Fruit fly (Drosophila melanogaster) whole organism, embryonic: ENCODE results near the gene Spn88Eb.

Experiments used
- ATbp ChIP-seq: fragments of 200-800 bp; sonication (Bioruptor generic); optimal IDR thresholded peaks from 2 replicates; lab custom pipeline; 2017; ENCODE audit warnings: missing biosample characterization, mild to moderate bottlenecking, missing genetic modification characterization, missing genetic modification reagents
- Asciz ChIP-seq: fragments of 200-800 bp; sonication (Bioruptor generic); optimal IDR thresholded peaks from 2 replicates; lab custom pipeline; 2017; ENCODE audit warnings: missing biosample characterization, mild to moderate bottlenecking, missing genetic modification characterization, missing genetic modification reagents
- Bgb ChIP-seq: fragments of 200-800 bp; sonication (Bioruptor generic); IDR thresholded peaks from 2 replicates; pipeline ENCODE4 v1.3.6; 2022; ENCODE audit warnings: missing biosample characterization, missing genetic modification characterization; ENCODE audit not compliant: partially characterized antibody
- CG10267 ChIP-seq: fragments of 200-800 bp; sonication (Bioruptor generic); optimal IDR thresholded peaks from 2 replicates; lab custom pipeline; 2018; ENCODE audit warnings: missing biosample characterization, mild to moderate bottlenecking, missing genetic modification characterization, moderate library complexity
- CG12744 ChIP-seq: fragments of 200-800 bp; sonication (Bioruptor generic); optimal IDR thresholded peaks from 2 replicates; lab custom pipeline; 2016; ENCODE audit warnings: missing biosample characterization, missing genetic modification characterization
- CG12769 ChIP-seq: fragments of 200-800 bp; sonication (Bioruptor generic); optimal IDR thresholded peaks from 2 replicates; lab custom pipeline; 2019; ENCODE audit warnings: missing biosample characterization, mild to moderate bottlenecking, missing genetic modification characterization, moderate library complexity
- CG12942 ChIP-seq: fragments of 200-800 bp; sonication (Bioruptor generic); optimal IDR thresholded peaks from 3 replicates; lab custom pipeline; 2016; ENCODE audit warnings: missing biosample characterization, missing genetic modification characterization
- CG13123 ChIP-seq: fragments of 200-800 bp; sonication (Bioruptor generic); optimal IDR thresholded peaks from 2 replicates; lab custom pipeline; 2016; ENCODE audit warnings: missing biosample characterization, missing genetic modification characterization
- CG15011 ChIP-seq: fragments of 200-800 bp; sonication (Bioruptor generic); optimal IDR thresholded peaks from 3 replicates; lab custom pipeline; 2018; ENCODE audit warnings: missing biosample characterization, mild to moderate bottlenecking, missing genetic modification characterization
- CG17912 ChIP-seq: fragments of 200-800 bp; sonication (Bioruptor generic); optimal IDR thresholded peaks from 2 replicates; lab custom pipeline; 2018; ENCODE audit warnings: missing biosample characterization, mild to moderate bottlenecking, missing genetic modification characterization
- CG18764 ChIP-seq: fragments of 200-800 bp; sonication (Bioruptor generic); optimal IDR thresholded peaks from 3 replicates; lab custom pipeline; 2016; ENCODE audit warnings: missing biosample characterization, missing genetic modification characterization
- CG2120 ChIP-seq: fragments of 200-800 bp; sonication (Bioruptor generic); optimal IDR thresholded peaks from 3 replicates; lab custom pipeline; 2016; ENCODE audit warnings: missing biosample characterization, missing genetic modification characterization
- CG2199 ChIP-seq: fragments of 200-800 bp; sonication (Bioruptor generic); IDR thresholded peaks from 3 replicates; pipeline ENCODE4 v1.3.6; 2022; ENCODE audit warnings: missing biosample characterization, missing genetic modification characterization
- CG2202 ChIP-seq: fragments of 200-800 bp; sonication (Bioruptor generic); optimal IDR thresholded peaks from 2 replicates; lab custom pipeline; 2018; ENCODE audit warnings: missing biosample characterization, mild to moderate bottlenecking, missing genetic modification characterization
- CG34224 ChIP-seq: fragments of 200-800 bp; sonication (Bioruptor generic); IDR thresholded peaks from 3 replicates; pipeline ENCODE4 v1.3.6; 2022; ENCODE audit warnings: missing biosample characterization, missing genetic modification characterization; ENCODE audit not compliant: partially characterized antibody
- CG34376 ChIP-seq: fragments of 200-800 bp; sonication (Bioruptor generic); optimal IDR thresholded peaks from 2 replicates; lab custom pipeline; 2018; ENCODE audit warnings: missing biosample characterization, mild to moderate bottlenecking, missing genetic modification characterization
- CG34422 ChIP-seq: fragments of 200-800 bp; sonication (Bioruptor generic); IDR thresholded peaks from 3 replicates; pipeline ENCODE4 v1.3.6; 2022; ENCODE audit warnings: missing biosample characterization, missing genetic modification characterization
- CG4282 ChIP-seq: fragments of 200-800 bp; sonication (Bioruptor generic); optimal IDR thresholded peaks from 2 replicates; lab custom pipeline; 2016; ENCODE audit warnings: missing biosample characterization, missing genetic modification characterization
- CG4328 ChIP-seq: fragments of 200-800 bp; sonication (Bioruptor generic); optimal IDR thresholded peaks from 3 replicates; lab custom pipeline; 2017; ENCODE audit warnings: missing biosample characterization, missing genetic modification reagents, missing genetic modification characterization
- CG4404 ChIP-seq: fragments of 200-800 bp; sonication (Bioruptor generic); IDR thresholded peaks from 2 replicates; pipeline ENCODE4 v1.3.6; 2022; ENCODE audit warnings: missing biosample characterization, missing genetic modification characterization
- CG5953 ChIP-seq: fragments of 200-800 bp; sonication (Bioruptor generic); IDR thresholded peaks from 2 replicates; pipeline ENCODE4 v1.3.6; 2022; ENCODE audit warnings: missing biosample characterization, missing genetic modification characterization
- CG7556 ChIP-seq: fragments of 200-800 bp; sonication (Bioruptor generic); optimal IDR thresholded peaks from 2 replicates; lab custom pipeline; 2017; ENCODE audit warnings: missing biosample characterization, mild to moderate bottlenecking, missing genetic modification characterization
- CG7963 ChIP-seq: fragments of 200-800 bp; sonication (Bioruptor generic); IDR thresholded peaks from 3 replicates; pipeline ENCODE4 v1.3.6; 2022; ENCODE audit warnings: missing biosample characterization, missing genetic modification characterization; ENCODE audit not compliant: partially characterized antibody
- CG8478 ChIP-seq: fragments of >200 bp; optimal IDR thresholded peaks from 2 replicates; lab custom pipeline; 2018
- CG9727 ChIP-seq: fragments of 200-800 bp; sonication (Bioruptor generic); optimal IDR thresholded peaks from 3 replicates; lab custom pipeline; 2017; ENCODE audit warnings: missing biosample characterization, mild to moderate bottlenecking, missing genetic modification characterization
- Doc3 ChIP-seq: fragments of 200-800 bp; sonication (Bioruptor generic); IDR thresholded peaks from 3 replicates; pipeline ENCODE4 v1.3.6; 2022; ENCODE audit warnings: missing biosample characterization, missing genetic modification characterization; ENCODE audit not compliant: partially characterized antibody
- Dp ChIP-seq: fragments of 200-800 bp; sonication (Bioruptor generic); optimal IDR thresholded peaks from 2 replicates; lab custom pipeline; 2018; ENCODE audit warnings: missing biosample characterization, mild to moderate bottlenecking, missing genetic modification characterization, moderate library complexity
- GATAe ChIP-seq: fragments of 200-800 bp; sonication (Bioruptor generic); conservative IDR thresholded peaks from 2 replicates; pipeline ENCODE4 v1.3.6; 2022; ENCODE audit warnings: missing biosample characterization, missing genetic modification characterization
- H2.0 ChIP-seq: fragments of 200-800 bp; sonication (Bioruptor generic); IDR thresholded peaks from 2 replicates; pipeline ENCODE4 v1.3.6; 2022; ENCODE audit warnings: missing biosample characterization, missing genetic modification characterization
- Jarid2 ChIP-seq: fragments of 200-800 bp; sonication (Bioruptor generic); optimal IDR thresholded peaks from 3 replicates; lab custom pipeline; 2017; ENCODE audit warnings: mild to moderate bottlenecking, missing biosample characterization, missing genetic modification reagents, missing genetic modification characterization
- NfI ChIP-seq: fragments of 200-800 bp; sonication (Bioruptor generic); optimal IDR thresholded peaks from 3 replicates; lab custom pipeline; 2018; ENCODE audit warnings: missing biosample characterization, mild to moderate bottlenecking, missing genetic modification characterization, moderate library complexity
- Ptx1 ChIP-seq: fragments of 200-800 bp; sonication (Bioruptor generic); IDR thresholded peaks from 2 replicates; pipeline ENCODE4 v1.3.6; 2022; ENCODE audit warnings: missing biosample characterization, missing genetic modification characterization
- Six4 ChIP-seq: fragments of 200-800 bp; sonication (Bioruptor generic); optimal IDR thresholded peaks from 2 replicates; lab custom pipeline; 2016; ENCODE audit warnings: missing biosample characterization, missing genetic modification characterization
- al ChIP-seq: fragments of 200-800 bp; sonication (Bioruptor generic); IDR thresholded peaks from 2 replicates; pipeline ENCODE4 v1.3.6; 2022; ENCODE audit warnings: missing biosample characterization, missing genetic modification characterization
- ash1 ChIP-seq: fragments of 200-800 bp; sonication (Bioruptor generic); optimal IDR thresholded peaks from 2 replicates; lab custom pipeline; 2018; ENCODE audit warnings: missing biosample characterization, mild to moderate bottlenecking, missing genetic modification characterization
- bcd ChIP-seq: fragments of 200-800 bp; sonication (Bioruptor generic); optimal IDR thresholded peaks from 2 replicates; lab custom pipeline; 2017; ENCODE audit warnings: missing biosample characterization, mild to moderate bottlenecking, missing genetic modification characterization
- bigmax ChIP-seq: fragments of 200-800 bp; sonication (Bioruptor generic); optimal IDR thresholded peaks from 2 replicates; lab custom pipeline; 2018; ENCODE audit warnings: missing biosample characterization, mild to moderate bottlenecking, missing genetic modification characterization
- bsh ChIP-seq, 2 experiments: fragments of 200-800 bp; sonication (Bioruptor generic); optimal IDR thresholded peaks; 2 replicates each; lab custom pipeline; 2017 to 2018; ENCODE audit warnings: mild to moderate bottlenecking in 2 of 2, missing biosample characterization in 2 of 2, missing genetic modification characterization in 2 of 2, moderate library complexity in 1 of 2
- dan ChIP-seq: fragments of 200-800 bp; sonication (Bioruptor generic); IDR thresholded peaks from 2 replicates; pipeline ENCODE4 v1.3.6; 2022; ENCODE audit warnings: missing biosample characterization, missing genetic modification characterization
- fd102C ChIP-seq: fragments of 200-800 bp; sonication (Bioruptor generic); optimal IDR thresholded peaks from 2 replicates; lab custom pipeline; 2018; ENCODE audit warnings: missing biosample characterization, mild to moderate bottlenecking, missing genetic modification characterization, moderate library complexity
- fd96Cb ChIP-seq: fragments of 200-800 bp; sonication (Bioruptor generic); optimal IDR thresholded peaks from 2 replicates; lab custom pipeline; 2018; ENCODE audit warnings: missing biosample characterization, mild to moderate bottlenecking, missing genetic modification characterization, moderate library complexity
- gcm2 ChIP-seq: fragments of 200-800 bp; sonication (Bioruptor generic); optimal IDR thresholded peaks from 2 replicates; lab custom pipeline; 2016; ENCODE audit warnings: missing biosample characterization, missing genetic modification characterization
- gt ChIP-seq: fragments of 200-800 bp; sonication (Bioruptor generic); IDR thresholded peaks from 2 replicates; pipeline ENCODE4 v1.3.6; 2022; ENCODE audit warnings: missing biosample characterization, missing genetic modification characterization
- her ChIP-seq: fragments of 200-800 bp; sonication (Bioruptor generic); optimal IDR thresholded peaks from 2 replicates; lab custom pipeline; 2016; ENCODE audit warnings: missing biosample characterization, missing genetic modification characterization
- onecut ChIP-seq: fragments of 200-800 bp; sonication (Bioruptor generic); IDR thresholded peaks from 2 replicates; pipeline ENCODE4 v1.3.6; 2022; ENCODE audit warnings: missing biosample characterization, missing genetic modification characterization
- pb ChIP-seq: fragments of 200-800 bp; sonication (Bioruptor generic); optimal IDR thresholded peaks from 3 replicates; lab custom pipeline; 2016; ENCODE audit warnings: missing biosample characterization, missing genetic modification characterization
- slp2 ChIP-seq: fragments of 200-800 bp; sonication (Bioruptor generic); optimal IDR thresholded peaks from 2 replicates; lab custom pipeline; 2016; ENCODE audit warnings: missing biosample characterization, missing genetic modification characterization
- toy ChIP-seq: fragments of 200-800 bp; sonication (Bioruptor generic); IDR thresholded peaks from 2 replicates; pipeline ENCODE4 v1.3.6; 2022; ENCODE audit warnings: missing biosample characterization, missing genetic modification characterization
- zen2 ChIP-seq: fragments of 200-800 bp; sonication (Bioruptor generic); IDR thresholded peaks from 3 replicates; pipeline ENCODE4 v1.3.6; 2022; ENCODE audit warnings: missing biosample characterization, missing genetic modification characterization; ENCODE audit not compliant: partially characterized antibody

Spn88Eb gene

dm6 chr3R:15208712-15209499 lies at the start of gene Spn88Eb, which contains the start of gene Mau2 (continued):
- peak; percentile 79 for TF ChIP-seq Bgb
- peak; percentile 38 for TF ChIP-seq Six4 (GFP tag; lab: Kevin White, UChicago)
- TF ChIP-seq bcd (GFP tag; lab: Kevin White, UChicago), result peak; percentile 67
- TF ChIP-seq GATAe, result no peak; the same call in 1 of the 2 replicates
- TF ChIP-seq CG34376, result peak; percentile 70
- TF ChIP-seq ATbp (GFP tag; lab: Kevin White, UChicago), result no peak
- TF ChIP-seq fd102C (GFP tag; lab: Kevin White, UChicago), result peak; percentile 38
- peak; percentile 73 for TF ChIP-seq NfI (GFP tag; lab: Kevin White, UChicago)
- TF ChIP-seq slp2 (GFP tag; lab: Kevin White, UChicago), result peak; percentile 5
- peak; percentile 80; the same call in 2 of the 3 replicates for TF ChIP-seq CG34422 (GFP tag; lab: Robert Waterston, UW)
- 0 out of 3 replicates have a peak, but pooled peaks have one; percentile 40 for TF ChIP-seq CG2199
- TF ChIP-seq CG12942, result peak; percentile 61
- peak; percentile 57 for TF ChIP-seq onecut (GFP tag; lab: Robert Waterston, UW)
- no peak for TF ChIP-seq dan
- no peak for TF ChIP-seq Jarid2 (GFP tag; lab: Kevin White, UChicago)
- TF ChIP-seq bsh (GFP tag; optimal IDR thresholded peaks at IDR 0.05; lab: Kevin White, UChicago), result peak in 1 of 2 experiments; percentile 46
- peak; percentile 55; the same call in 2 of the 3 replicates for TF ChIP-seq Doc3 (GFP tag; lab: Robert Waterston, UW)
- peak; percentile 26 for TF ChIP-seq CG17912
- peak; percentile 82 for TF ChIP-seq Ptx1 (GFP tag; lab: Robert Waterston, UW)
- no peak for TF ChIP-seq CG12744 (GFP tag; lab: Kevin White, UChicago)
- TF ChIP-seq CG2120, result peak; percentile 81
- TF ChIP-seq gcm2 (GFP tag; lab: Kevin White, UChicago), result no peak
- peak; percentile 48 for TF ChIP-seq CG9727
- peak; percentile 52 for TF ChIP-seq her (GFP tag; lab: Kevin White, UChicago)
- no peak for TF ChIP-seq CG5953 (GFP tag; lab: Robert Waterston, UW)
- TF ChIP-seq al (GFP tag; lab: Robert Waterston, UW), result peak; percentile 70
- no peak; the same call in 1 of the 3 replicates for TF ChIP-seq CG7963
- TF ChIP-seq CG8478 (lab: Kevin White, UChicago), result no peak
- TF ChIP-seq CG4328 (GFP tag; lab: Kevin White, UChicago), result peak; percentile 43
- TF ChIP-seq CG7556 (GFP tag; lab: Kevin White, UChicago), result peak; percentile 59
- no peak; the same call in 2 of the 3 replicates for TF ChIP-seq zen2 (GFP tag; lab: Robert Waterston, UW)
- TF ChIP-seq CG2202 (tag; lab: Kevin White, UChicago), result no peak
- no peak for TF ChIP-seq pb (GFP tag; lab: Kevin White, UChicago)
- peak; percentile 28 for TF ChIP-seq fd96Cb (tag; lab: Kevin White, UChicago)
- TF ChIP-seq CG34224 (GFP tag; lab: Robert Waterston, UW), result peak; percentile 67
- no peak for TF ChIP-seq CG15011 (GFP tag; lab: Kevin White, UChicago)
- no peak for TF ChIP-seq ash1 (GFP tag; lab: Kevin White, UChicago)
- peak; percentile 37 for TF ChIP-seq Dp
- TF ChIP-seq bigmax (GFP tag; lab: Kevin White, UChicago), result no peak
- peak; percentile 37 for TF ChIP-seq CG13123 (GFP tag; lab: Kevin White, UChicago)
- TF ChIP-seq CG12769, result no peak
- no peak; the same call in 1 of the 2 replicates for TF ChIP-seq toy (GFP tag; lab: Robert Waterston, UW)
- no peak for TF ChIP-seq Asciz (GFP tag; lab: Kevin White, UChicago)
- peak; percentile 94 for TF ChIP-seq CG10267
- peak; percentile 59 for TF ChIP-seq CG4404 (GFP tag; lab: Robert Waterston, UW)
- peak; percentile 52 for TF ChIP-seq CG4282 (GFP tag; lab: Kevin White, UChicago)
- peak; percentile 48 for TF ChIP-seq CG18764
- TF ChIP-seq H2.0 (GFP tag; lab: Robert Waterston, UW), result peak; percentile 67
- TF ChIP-seq gt (GFP tag; lab: Robert Waterston, UW), result no peak
